Worm (Caenorhabditis elegans) whole organism, L4 larva: ENCODE results near the gene ssp-36.

Experiments
- F26F4.8 ChIP-seq: fragments of 200-800 bp; sonication (Bioruptor generic); conservative IDR thresholded peaks from 2 replicates; pipeline ENCODE4 v1.3.6; 2022; ENCODE audit warnings: missing genetic modification characterization, missing compliant biosample characterization
- T26A8.4 ChIP-seq: fragments of 200-800 bp; sonication (Bioruptor generic); IDR thresholded peaks from 2 replicates; pipeline ENCODE4 v1.3.6; 2022; ENCODE audit warnings: missing genetic modification characterization, missing compliant biosample characterization
- Y48G9A.11 ChIP-seq: fragments of 200-800 bp; sonication (Bioruptor generic); IDR thresholded peaks from 2 replicates; pipeline ENCODE4 v1.3.6; 2022; ENCODE audit warnings: missing genetic modification reagents, missing genetic modification characterization, missing compliant biosample characterization
- Y75B8A.6 ChIP-seq: fragments of 200-800 bp; sonication (Bioruptor generic); IDR thresholded peaks from 2 replicates; pipeline ENCODE4 v1.3.6; 2022; ENCODE audit warnings: missing genetic modification reagents, missing genetic modification characterization, missing compliant biosample characterization
- attf-4 ChIP-seq: sonication (generic microtip); optimal IDR thresholded peaks from 3 replicates; lab custom pipeline; 2017; ENCODE audit warnings: missing biosample characterization, missing genetic modification characterization
- ceh-20 ChIP-seq: fragments of 200-800 bp; sonication (Bioruptor generic); IDR thresholded peaks from 2 replicates; pipeline ENCODE4 v1.3.6; 2022; ENCODE audit warnings: missing genetic modification reagents, missing genetic modification characterization, missing compliant biosample characterization
- ceh-44 ChIP-seq: fragments of 200-800 bp; sonication (Bioruptor generic); IDR thresholded peaks from 2 replicates; pipeline ENCODE4 v1.3.6; 2022; ENCODE audit warnings: missing genetic modification reagents, missing genetic modification characterization, missing compliant biosample characterization
- ces-1 ChIP-seq: fragments of 150-350 bp; sonication (generic microtip); optimal IDR thresholded peaks from 4 replicates; lab custom pipeline; 2014; ENCODE audit warnings: missing biosample characterization, missing genetic modification reagents, missing genetic modification characterization
- ctbp-1 ChIP-seq: fragments of 200-800 bp; sonication (Bioruptor generic); IDR thresholded peaks from 2 replicates; pipeline ENCODE4 v1.3.6; 2022; ENCODE audit warnings: missing genetic modification reagents, missing genetic modification characterization, missing compliant biosample characterization
- daf-16 ChIP-seq, 3 experiments: sonication (generic microtip); optimal IDR thresholded peaks; 2 replicates each; lab custom pipeline; 2016 to 2017; ENCODE audit warnings: missing genetic modification characterization in 3 of 3, missing genetic modification reagents in 3 of 3, mild to moderate bottlenecking in 2 of 3, missing compliant biosample characterization in 2 of 3, missing biosample characterization in 1 of 3, moderate library complexity in 1 of 3
- daf-19 ChIP-seq: fragments of 200-800 bp; sonication (Bioruptor generic); conservative IDR thresholded peaks from 2 replicates; pipeline ENCODE4 v1.3.6; 2022; ENCODE audit warnings: missing genetic modification characterization, missing compliant biosample characterization
- dmd-6 ChIP-seq: fragments of 200-800 bp; sonication (Bioruptor generic); IDR thresholded peaks from 2 replicates; pipeline ENCODE4 v1.3.6; 2022; ENCODE audit warnings: missing genetic modification reagents, missing genetic modification characterization, missing compliant biosample characterization
- dmd-8 ChIP-seq: fragments of 200-800 bp; sonication (Bioruptor generic); IDR thresholded peaks from 2 replicates; pipeline ENCODE4 v1.3.6; 2022; ENCODE audit warnings: missing genetic modification characterization, missing compliant biosample characterization
- dpl-1 ChIP-seq: fragments of 150-350 bp; optimal IDR thresholded peaks from 2 replicates; lab custom pipeline; 2014; ENCODE audit warnings: missing biosample characterization, missing genetic modification reagents, missing genetic modification characterization
- dve-1 ChIP-seq: sonication (generic microtip); optimal IDR thresholded peaks from 2 replicates; lab custom pipeline; 2017; ENCODE audit warnings: antibody characterized with exemption, mild to moderate bottlenecking, missing genetic modification characterization, missing compliant biosample characterization; ENCODE audit not compliant: insufficient read depth
- fos-1 ChIP-seq: fragments of 150-350 bp; optimal IDR thresholded peaks from 2 replicates; lab custom pipeline; 2014; ENCODE audit warnings: missing biosample characterization, missing genetic modification characterization
- hif-1 ChIP-seq, 2 experiments: sonication (generic microtip); optimal IDR thresholded peaks; 2 replicates each; lab custom pipeline; 2016 to 2017; ENCODE audit warnings: missing compliant biosample characterization in 2 of 2, missing genetic modification characterization in 2 of 2, missing genetic modification reagents in 2 of 2, missing genotype in 2 of 2, mild to moderate bottlenecking in 1 of 2
- hlh-11 ChIP-seq: fragments of 200-800 bp; sonication (Bioruptor generic); optimal IDR thresholded peaks from 2 replicates; lab custom pipeline; 2018; ENCODE audit warnings: mild to moderate bottlenecking, missing genetic modification characterization, missing compliant biosample characterization
- hlh-30 ChIP-seq: sonication (generic microtip); optimal IDR thresholded peaks from 2 replicates; lab custom pipeline; 2017; ENCODE audit warnings: antibody characterized with exemption, mild to moderate bottlenecking, missing genetic modification characterization, missing compliant biosample characterization; ENCODE audit not compliant: insufficient read depth
- hmg-1.1 ChIP-seq: fragments of 200-800 bp; sonication (Bioruptor generic); IDR thresholded peaks from 2 replicates; pipeline ENCODE4 v1.3.6; 2022; ENCODE audit warnings: missing genetic modification reagents, missing genetic modification characterization, missing compliant biosample characterization
- jun-1 ChIP-seq: fragments of 150-350 bp; optimal IDR thresholded peaks from 2 replicates; lab custom pipeline; 2014; ENCODE audit warnings: missing biosample characterization, missing genetic modification reagents, missing genetic modification characterization
- lin-1 ChIP-seq: fragments of 200-800 bp; sonication (Bioruptor generic); IDR thresholded peaks from 2 replicates; pipeline ENCODE4 v1.3.6; 2022; ENCODE audit warnings: missing genetic modification reagents, missing genetic modification characterization, missing compliant biosample characterization
- lin-38 ChIP-seq: fragments of 200-800 bp; sonication (Bioruptor generic); IDR thresholded peaks from 2 replicates; pipeline ENCODE4 v1.3.6; 2022; ENCODE audit warnings: missing genetic modification reagents, missing genetic modification characterization, missing compliant biosample characterization
- lsy-2 ChIP-seq, 2 experiments: fragments of 150-350 bp in 1 of 2; sonication (generic microtip) in 1 of 2; optimal IDR thresholded peaks; 2 replicates each; lab custom pipeline; 2014 to 2017; ENCODE audit warnings: missing biosample characterization in 2 of 2, missing genetic modification characterization in 2 of 2
- mes-2 ChIP-seq: sonication (generic microtip); optimal IDR thresholded peaks from 2 replicates; lab custom pipeline; 2016; ENCODE audit warnings: missing genotype, mild to moderate bottlenecking, missing genetic modification characterization, missing compliant biosample characterization; ENCODE audit not compliant: poor library complexity, severe bottlenecking
- mxl-3 ChIP-seq: fragments of 200-800 bp; sonication (Bioruptor generic); optimal IDR thresholded peaks from 2 replicates; lab custom pipeline; 2018; ENCODE audit warnings: mild to moderate bottlenecking, missing genetic modification characterization, missing compliant biosample characterization
- nhr-237 ChIP-seq: sonication (generic microtip); optimal IDR thresholded peaks from 2 replicates; lab custom pipeline; 2017; ENCODE audit warnings: missing biosample characterization, missing genetic modification characterization
- nhr-28 ChIP-seq: fragments of 150-350 bp; optimal IDR thresholded peaks from 2 replicates; lab custom pipeline; 2014; ENCODE audit warnings: missing biosample characterization, missing genetic modification characterization
- nhr-6 ChIP-seq: fragments of 150-350 bp; optimal IDR thresholded peaks from 2 replicates; lab custom pipeline; 2014; ENCODE audit warnings: missing biosample characterization, missing genetic modification characterization
- nhr-76 ChIP-seq: fragments of 150-350 bp; optimal IDR thresholded peaks from 2 replicates; lab custom pipeline; 2014; ENCODE audit warnings: missing biosample characterization, missing genetic modification characterization
- nhr-77 ChIP-seq: fragments of 150-350 bp; optimal IDR thresholded peaks from 2 replicates; lab custom pipeline; 2014; ENCODE audit warnings: missing biosample characterization, missing genetic modification characterization
- php-3 ChIP-seq: fragments of 200-800 bp; sonication (Bioruptor generic); IDR thresholded peaks from 2 replicates; pipeline ENCODE4 v1.3.6; 2022; ENCODE audit warnings: missing genetic modification reagents, missing genetic modification characterization, missing compliant biosample characterization
- pqm-1 ChIP-seq: sonication (generic microtip); optimal IDR thresholded peaks from 2 replicates; lab custom pipeline; 2017; ENCODE audit warnings: missing biosample characterization, missing genetic modification characterization
- rbr-2 ChIP-seq: sonication (generic microtip); optimal IDR thresholded peaks from 2 replicates; lab custom pipeline; 2016; ENCODE audit warnings: missing genotype, missing genetic modification characterization, missing compliant biosample characterization
- snpc-1.2 ChIP-seq: fragments of 200-800 bp; sonication (Bioruptor generic); IDR thresholded peaks from 2 replicates; pipeline ENCODE4 v1.3.6; 2022; ENCODE audit warnings: missing genetic modification reagents, missing genetic modification characterization, missing compliant biosample characterization
- unc-130 ChIP-seq: sonication (generic microtip); optimal IDR thresholded peaks from 2 replicates; lab custom pipeline; 2016; ENCODE audit warnings: missing genetic modification reagents, missing genetic modification characterization, missing compliant biosample characterization
- unc-39 ChIP-seq: sonication (generic microtip); optimal IDR thresholded peaks from 2 replicates; lab custom pipeline; 2017; ENCODE audit warnings: missing biosample characterization, missing genetic modification characterization
- unc-62 ChIP-seq, 3 experiments: fragments of 150-350 bp in 1 of 3; sonication (generic microtip); optimal IDR thresholded peaks in 2 of 3; peaks in 1 of 3; 1 replicate in 1 of 3; 2 replicates in 2 of 3; lab custom pipeline; 2014 to 2017; ENCODE audit warnings: missing biosample characterization in 3 of 3, missing genetic modification characterization in 3 of 3, missing genetic modification reagents in 3 of 3, missing genotype in 1 of 3
- zag-1 ChIP-seq: fragments of 150-350 bp; optimal IDR thresholded peaks from 2 replicates; lab custom pipeline; 2014; ENCODE audit warnings: missing biosample characterization, missing genetic modification characterization
- zip-11 ChIP-seq: fragments of 200-800 bp; sonication (Bioruptor generic); IDR thresholded peaks from 2 replicates; pipeline ENCODE4 v1.3.6; 2022; ENCODE audit warnings: missing genetic modification characterization, missing compliant biosample characterization

Gene ssp-36

DNA sequence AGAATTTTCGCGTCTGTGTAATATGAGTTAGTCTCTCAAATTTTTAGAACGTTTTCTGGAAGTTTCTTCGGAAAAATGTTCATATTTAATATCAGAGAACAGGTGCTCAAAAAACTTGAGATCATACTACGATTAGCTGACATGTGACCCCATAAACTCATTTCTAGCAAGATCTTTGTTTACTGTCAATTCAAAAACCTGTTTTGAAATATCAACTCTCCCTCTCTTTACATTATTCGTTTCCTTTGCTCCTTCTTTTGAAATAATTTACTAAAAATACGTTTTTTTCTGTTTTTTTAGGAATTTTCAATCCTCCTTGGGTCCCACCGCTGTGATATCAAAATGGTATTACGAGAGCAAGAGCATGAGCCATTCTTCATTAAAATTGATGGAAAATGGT, 33.0 kb upstream of the ssp-36 start, which contains the start of gene fat-4:
fat-4 (plus strand) TSS at position 301 of the 400 bp plus-strand sequence.
- no peak for TF ChIP-seq unc-130 (GFP tag; lab: Kevin White, UChicago)
- no peak for TF ChIP-seq ceh-20 (GFP tag; lab: Robert Waterston, UW)
- no peak for TF ChIP-seq unc-39
- TF ChIP-seq nhr-6 (tag; lab: Kevin White, UChicago) = no peak
- TF ChIP-seq dmd-8 (GFP tag; lab: Robert Waterston, UW) = no peak
- no peak for TF ChIP-seq nhr-76 (tag; lab: Kevin White, UChicago)
- TF ChIP-seq jun-1 (tag; lab: Kevin White, UChicago) = no peak
- TF ChIP-seq php-3 (GFP tag; lab: Robert Waterston, UW) = no peak
- no peak for TF ChIP-seq Y75B8A.6 (GFP tag; lab: Robert Waterston, UW)
- no peak for TF ChIP-seq rbr-2
- TF ChIP-seq Y48G9A.11 = no peak
- TF ChIP-seq T26A8.4 = no peak
- no peak for TF ChIP-seq hmg-1.1 (GFP tag; lab: Robert Waterston, UW)

- TF ChIP-seq ctbp-1 (peak; percentile 61; the same call in 1 of the 2 replicates), ces-1 (GFP tag; lab: Kevin White, UChicago) (peak; percentile 92), dmd-6 (GFP tag; lab: Robert Waterston, UW) (0 out of 2 replicates have a peak, but pooled peaks have one; percentile 37), snpc-1.2 (GFP tag; lab: Robert Waterston, UW) (no peak), hlh-30 (tag; lab: Kevin White, UChicago) (peak; percentile 27), daf-16 (GFP tag; optimal IDR thresholded peaks at IDR 0.05; lab: Kevin White, UChicago) (no peak), daf-16 (tag; optimal IDR thresholded peaks at IDR 0.05; lab: Kevin White, UChicago) (peak; percentile 32), nhr-76 (tag; lab: Kevin White, UChicago) (no peak), daf-19 (GFP tag; lab: Robert Waterston, UW) (no peak), attf-4 (tag; lab: Kevin White, UChicago) (no peak), fos-1 (tag; lab: Kevin White, UChicago) (no peak), mes-2 (peak; percentile 4)
Observed at ce11 chrIV:9798307-9798706, 32.2 kb upstream of the ssp-36 start.

DNA sequence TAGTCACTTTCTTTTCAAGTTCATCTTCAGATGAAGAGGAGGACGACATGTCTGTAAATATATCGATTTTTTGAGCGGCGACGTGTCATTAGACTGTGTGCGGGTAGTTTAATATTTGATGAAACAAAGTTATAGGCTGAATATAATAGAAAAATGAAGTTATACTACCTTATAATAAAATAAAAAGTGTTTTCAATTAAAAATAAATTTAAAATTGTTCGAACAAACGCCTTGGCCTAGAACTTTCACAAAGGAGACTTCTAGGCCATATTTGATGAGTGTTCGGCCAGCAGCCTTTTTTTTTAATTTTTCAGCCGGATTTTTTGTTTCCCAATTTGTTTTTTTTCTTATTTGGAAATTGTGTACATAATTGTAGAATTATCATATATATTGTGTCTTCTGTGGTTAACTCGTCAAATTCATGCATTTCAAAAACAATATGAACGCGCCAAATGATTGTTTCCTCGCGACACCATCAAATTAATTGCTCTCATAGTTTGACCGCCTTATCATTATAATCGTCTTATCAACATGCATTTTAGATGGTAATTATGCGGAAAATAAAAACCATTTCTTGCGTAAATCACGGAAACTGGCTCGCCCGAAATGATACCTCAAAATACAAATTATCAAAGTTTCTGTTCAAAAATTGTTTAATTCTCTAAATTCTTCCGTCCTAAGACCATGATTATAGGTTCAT, 31.3 kb upstream of the ssp-36 start, which contains the start of gene T13F2.2:
T13F2.2 (minus strand) TSS at position 51 of the 700 bp plus-strand sequence.
- TF ChIP-seq daf-16 (GFP tag; optimal IDR thresholded peaks at IDR 0.05; lab: Kevin White, UChicago) (no peak), daf-16 (tag; optimal IDR thresholded peaks at IDR 0.05; lab: Kevin White, UChicago) (peak; percentile 86), unc-130 (GFP tag; lab: Kevin White, UChicago) (peak; percentile 46), zag-1 (no peak), hif-1 (tag; optimal IDR thresholded peaks at IDR 0.05; lab: Kevin White, UChicago) (peak in 1 of 2 experiments; percentile 5), php-3 (GFP tag; lab: Robert Waterston, UW) (peak; percentile 95), mxl-3 (no peak), nhr-28 (tag; lab: Kevin White, UChicago) (peak; percentile 72), unc-62 (GFP tag; optimal IDR thresholded peaks at IDR 0.05 in 1 of 2; lab: Kevin White, UChicago) (peak in 1 of 2 experiments; percentile 2), unc-62 (tag; optimal IDR thresholded peaks at IDR 0.05; lab: Kevin White, UChicago) (no peak), F26F4.8 (GFP tag; lab: Robert Waterston, UW) (no peak), lsy-2 (tag; optimal IDR thresholded peaks at IDR 0.05; lab: Kevin White, UChicago) (peak in 1 of 2 experiments; percentile 15), dmd-6 (GFP tag; lab: Robert Waterston, UW) (peak; percentile 70; the same call in 1 of the 2 replicates), lin-38 (GFP tag; lab: Robert Waterston, UW) (0 out of 2 replicates have a peak, but pooled peaks have one; percentile 16), nhr-77 (tag; lab: Kevin White, UChicago) (peak; percentile 11), pqm-1 (tag; lab: Kevin White, UChicago) (peak; percentile 86), mes-2 (peak; percentile 73), dve-1 (tag; lab: Kevin White, UChicago) (peak; percentile 58), nhr-237 (tag; lab: Kevin White, UChicago) (no peak), hmg-1.1 (GFP tag; lab: Robert Waterston, UW) (no peak), zip-11 (no peak), lin-1 (GFP tag; lab: Robert Waterston, UW) (no peak), ceh-44 (GFP tag; lab: Robert Waterston, UW) (no peak), dpl-1 (peak; percentile 23), hlh-11 (tag; lab: Kevin White, UChicago) (peak; percentile 59)
